Fruit fly (Drosophila melanogaster): ENCODE data around the gene CG11839.
A peak's percentile ranks its signal among the peaks of the same experiment; 100 is the strongest.

Gene CG11839

DNA sequence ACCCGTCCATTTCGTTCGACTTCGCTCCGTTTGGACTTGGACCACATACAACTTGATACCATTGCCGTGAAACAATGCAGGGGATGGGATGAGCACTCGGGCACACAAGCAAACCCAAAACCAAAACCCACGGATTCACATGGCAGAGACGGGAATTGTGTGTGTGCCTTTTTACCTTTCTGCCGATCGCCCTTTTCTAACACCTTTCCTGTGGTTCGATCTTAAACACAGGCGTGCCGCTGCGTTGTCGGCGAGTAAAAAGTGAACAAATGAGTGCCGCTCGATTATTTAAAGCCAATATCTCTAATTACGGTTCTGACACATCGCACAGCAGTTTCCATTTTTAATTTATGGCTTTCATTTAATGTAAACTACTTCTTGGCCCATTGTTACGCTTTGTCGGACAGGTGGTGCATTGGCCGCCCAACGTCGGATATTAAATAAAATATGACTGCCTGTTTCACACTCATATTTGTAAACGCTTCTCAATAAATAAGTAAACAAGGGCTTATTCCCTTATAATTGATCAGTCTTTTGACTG is 7.6 kb downstream of the CG11839 start:
- TF ChIP-seq Smox (GFP tag; optimal IDR thresholded peaks at IDR 0.05) (no peak), CG6854 (GFP tag; optimal IDR thresholded peaks at IDR 0.05) (no peak), vri (GFP tag; optimal IDR thresholded peaks at IDR 0.05) (no peak), CG8632 (GFP tag; optimal IDR thresholded peaks at IDR 0.05) (no peak), CG16779 (tag; optimal IDR thresholded peaks at IDR 0.05) (no peak)

DNA sequence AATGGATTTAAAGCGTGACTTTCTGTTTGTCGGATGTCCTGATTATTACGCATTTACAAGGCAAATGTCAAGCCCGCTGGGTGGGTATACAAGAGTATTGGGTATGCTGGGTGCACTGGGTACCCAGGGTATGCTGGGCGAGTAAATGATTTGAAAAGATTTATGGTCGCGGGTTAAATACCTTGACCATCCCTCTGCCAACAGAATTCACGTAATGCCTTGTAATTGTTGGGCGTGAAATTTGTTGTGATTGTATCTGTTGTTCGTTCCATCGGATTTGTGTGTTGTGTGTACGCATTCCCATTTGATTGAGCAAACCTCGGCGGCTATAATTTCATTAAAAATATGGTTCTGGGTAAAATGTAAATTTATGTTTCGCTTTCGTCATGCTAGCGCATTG is 8.9 kb downstream of the CG11839 start:
- TF ChIP-seq CG8119 (GFP tag; IDR thresholded peaks at IDR 0.05) (no peak), CG6854 (GFP tag; optimal IDR thresholded peaks at IDR 0.05) (no peak), Hr38 (GFP tag; optimal IDR thresholded peaks at IDR 0.05) (no peak), CG11902 (GFP tag; optimal IDR thresholded peaks at IDR 0.05) (no peak), CG31627 (GFP tag; optimal IDR thresholded peaks at IDR 0.05) (no peak), Gug (GFP tag; IDR thresholded peaks at IDR 0.05) (no peak), CG11294 (GFP tag; IDR thresholded peaks at IDR 0.05) (no peak), OdsH (GFP tag; optimal IDR thresholded peaks at IDR 0.05) (no peak), Hr4 (GFP tag; optimal IDR thresholded peaks at IDR 0.05) (no peak), fd59A (GFP tag; optimal IDR thresholded peaks at IDR 0.05) (no peak), CG10631 (GFP tag; optimal IDR thresholded peaks at IDR 0.05) (no peak), Eip78C (GFP tag) (no peak), Blimp-1 (GFP tag; optimal IDR thresholded peaks at IDR 0.05) (no peak), fkh (GFP tag; optimal IDR thresholded peaks at IDR 0.05) (no peak), CG34406 (GFP tag; optimal IDR thresholded peaks at IDR 0.05) (no peak)

DNA sequence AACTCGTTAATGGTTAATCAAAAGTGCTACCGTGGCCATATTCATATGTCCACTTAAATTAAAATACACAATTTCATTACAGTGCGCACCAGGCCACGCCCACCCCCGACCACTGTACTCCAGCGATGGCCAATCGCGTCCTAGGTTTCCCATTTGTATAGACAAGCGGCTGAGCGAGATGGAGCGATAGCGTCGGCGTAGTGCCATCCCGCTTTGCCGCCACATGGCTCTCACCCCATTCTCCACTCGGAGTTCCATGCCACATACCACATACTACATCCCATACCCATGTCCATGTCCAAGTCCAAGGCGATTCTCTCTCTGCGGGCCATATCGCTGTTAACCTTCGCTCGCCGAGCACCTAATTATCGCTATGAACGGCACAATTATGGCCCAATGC is 10.7 kb downstream of the CG11839 start:
- no peak for TF ChIP-seq acj6 (GFP tag; optimal IDR thresholded peaks at IDR 0.05)
- no peak for TF ChIP-seq cyc (GFP tag; optimal IDR thresholded peaks at IDR 0.05)
- no peak for TF ChIP-seq CG8632 (GFP tag; optimal IDR thresholded peaks at IDR 0.05)
- TF ChIP-seq net (GFP tag; optimal IDR thresholded peaks at IDR 0.05) = no peak
- TF ChIP-seq fkh (GFP tag; optimal IDR thresholded peaks at IDR 0.05) = peak; percentile 93
- TF ChIP-seq dsx (GFP tag; optimal IDR thresholded peaks at IDR 0.05; ENCODE audit: poor library complexity, severe bottlenecking) = no peak
- TF ChIP-seq Eip78C (GFP tag) = peak; percentile 52

DNA sequence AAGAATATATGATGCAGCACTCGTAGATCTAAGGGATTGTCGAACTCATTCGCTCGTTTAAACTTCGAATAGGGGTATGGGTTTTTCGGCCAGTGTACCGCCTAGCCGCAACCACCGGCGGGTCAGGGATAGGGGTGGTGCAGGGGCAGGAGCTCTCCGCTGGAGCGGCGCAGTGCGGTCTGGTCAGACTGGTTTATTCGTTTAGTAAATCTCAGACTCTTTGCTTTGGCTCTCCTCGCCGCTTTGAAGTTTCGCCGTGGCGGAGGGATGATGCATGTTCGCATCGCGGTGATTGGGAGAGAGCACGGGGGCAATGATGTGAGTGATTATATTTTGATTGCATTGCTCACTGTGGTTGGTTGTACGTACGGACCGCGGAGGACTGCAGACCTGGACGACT is 12.6 kb downstream of the CG11839 start, which contains the start of gene fd96Ca:
TSS of gene fd96Ca (plus strand) at position 337 of the 400 bp plus-strand sequence.
- peak; percentile 3 for TF ChIP-seq CG1621 (tag; optimal IDR thresholded peaks at IDR 0.05)
- TF ChIP-seq Eip75B (GFP tag; optimal IDR thresholded peaks at IDR 0.05) = no peak

DNA sequence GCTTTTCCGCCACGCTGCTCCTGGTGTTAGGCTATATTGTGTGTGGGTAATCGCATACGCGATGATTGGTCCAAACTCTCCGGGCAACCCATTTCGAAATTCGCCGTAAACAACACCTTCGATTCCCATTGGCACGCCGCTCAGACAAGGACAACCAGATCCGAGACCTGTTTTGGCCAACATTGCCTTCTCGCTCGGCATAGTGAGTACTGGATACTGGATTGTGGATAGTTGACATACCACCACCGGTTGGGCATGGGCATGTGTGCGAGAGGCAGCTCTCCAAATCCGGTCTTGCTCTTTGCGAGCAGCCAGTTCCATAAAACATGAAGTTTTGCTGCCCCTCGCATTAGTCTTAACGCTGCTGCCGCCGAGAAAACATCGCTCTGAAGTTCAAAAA is 24.9 kb downstream of the CG11839 start, which contains the start of gene fd96Cb:
TSS of gene fd96Cb (plus strand) at position 374 of the 400 bp plus-strand sequence.
- TF ChIP-seq ss (GFP tag; optimal IDR thresholded peaks at IDR 0.05) (peak in 1 of 2 experiments; percentile 32), CG34406 (GFP tag; optimal IDR thresholded peaks at IDR 0.05) (no peak), salr (GFP tag; optimal IDR thresholded peaks at IDR 0.05) (no peak), CG31627 (GFP tag; optimal IDR thresholded peaks at IDR 0.05) (no peak), fd59A (GFP tag; optimal IDR thresholded peaks at IDR 0.05) (no peak), Lpt (GFP tag; optimal IDR thresholded peaks at IDR 0.05) (no peak), CG1621 (tag; optimal IDR thresholded peaks at IDR 0.05) (peak; percentile 87), dac (GFP tag; optimal IDR thresholded peaks at IDR 0.05) (no peak), achi (GFP tag; optimal IDR thresholded peaks at IDR 0.05) (no peak), pdm3 (GFP tag; optimal IDR thresholded peaks at IDR 0.05) (no peak)

DNA sequence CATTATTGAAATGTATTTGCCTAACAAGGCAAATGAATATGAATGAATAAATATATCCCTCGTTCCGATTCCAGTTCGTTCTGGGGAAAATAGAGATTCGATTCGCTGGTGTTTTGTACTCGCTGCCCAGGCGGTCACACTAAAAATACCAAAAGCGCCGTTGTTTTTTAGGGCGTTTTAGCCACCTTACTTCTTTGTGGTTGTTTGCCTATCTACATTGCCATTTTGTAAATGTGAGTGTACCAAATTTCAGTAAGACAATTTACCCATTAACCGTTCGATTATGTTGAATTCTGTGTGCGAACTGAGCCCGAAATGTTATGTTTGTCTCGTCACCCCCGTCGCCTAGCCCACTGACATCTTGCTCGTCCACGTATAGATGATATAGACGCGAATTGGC is 27.8 kb downstream of the CG11839 start, which contains the start of the genes CG33095 and CG33096:
TSS of gene CG33095 (plus strand) at position 187 of the 400 bp plus-strand sequence.
TSS of gene CG33096 (plus strand) at position 187 of the 400 bp plus-strand sequence.
- no peak for TF ChIP-seq achi (GFP tag; optimal IDR thresholded peaks at IDR 0.05)
- peak; percentile 79 for TF ChIP-seq Sox14 (GFP tag; optimal IDR thresholded peaks at IDR 0.05)
- no peak for TF ChIP-seq Hr38 (GFP tag; optimal IDR thresholded peaks at IDR 0.05)
- TF ChIP-seq CG10631 (GFP tag; optimal IDR thresholded peaks at IDR 0.05) = no peak

All from whole organism, prepupa.